Worm (Caenorhabditis elegans) whole organism, L2 larva: ENCODE data around the gene F19F10.11.

ENCODE experiments used
- C34F6.9 ChIP-seq: fragments of 150-350 bp; optimal IDR thresholded peaks from 2 replicates; lab custom pipeline; 2014; ENCODE audit warnings: missing biosample characterization, missing genetic modification characterization
- F13H6.1 ChIP-seq: sonication (generic microtip); optimal IDR thresholded peaks from 2 replicates; lab custom pipeline; 2016; ENCODE audit warnings: missing genetic modification characterization, missing compliant biosample characterization
- Y55F3AM.14 ChIP-seq: fragments of 200-800 bp; sonication (Bioruptor generic); optimal IDR thresholded peaks from 2 replicates; lab custom pipeline; 2018; ENCODE audit warnings: mild to moderate bottlenecking, missing genetic modification characterization, missing compliant biosample characterization
- ZK546.5 ChIP-seq: sonication (generic microtip); optimal IDR thresholded peaks from 2 replicates; lab custom pipeline; 2017; ENCODE audit warnings: missing biosample characterization, missing genetic modification characterization
- aly-2 ChIP-seq: fragments of 150-350 bp; optimal IDR thresholded peaks from 2 replicates; lab custom pipeline; 2014; ENCODE audit warnings: missing biosample characterization, missing genetic modification characterization
- blmp-1 ChIP-seq: sonication (generic microtip); optimal IDR thresholded peaks from 2 replicates; lab custom pipeline; 2017; ENCODE audit warnings: missing genetic modification characterization, mild to moderate bottlenecking, missing compliant biosample characterization, antibody characterized with exemption, moderate library complexity; ENCODE audit not compliant: insufficient read depth
- ceh-16 ChIP-seq: fragments of 150-350 bp; optimal IDR thresholded peaks from 2 replicates; lab custom pipeline; 2014; ENCODE audit warnings: missing biosample characterization, missing genetic modification characterization
- ceh-82 ChIP-seq: fragments of 150-350 bp; optimal IDR thresholded peaks from 2 replicates; lab custom pipeline; 2014; ENCODE audit warnings: missing biosample characterization, missing genetic modification characterization
- crh-2 ChIP-seq: sonication (generic microtip); optimal IDR thresholded peaks from 2 replicates; lab custom pipeline; 2017; ENCODE audit warnings: missing biosample characterization, missing genetic modification characterization
- egl-27 ChIP-seq: sonication (generic microtip); optimal IDR thresholded peaks from 3 replicates; lab custom pipeline; 2017; ENCODE audit warnings: missing biosample characterization, missing genetic modification reagents, missing genetic modification characterization
- elt-1 ChIP-seq: fragments of 150-350 bp; optimal IDR thresholded peaks from 2 replicates; lab custom pipeline; 2014; ENCODE audit warnings: missing biosample characterization, missing genetic modification characterization
- elt-3 ChIP-seq: sonication (generic microtip); optimal IDR thresholded peaks from 2 replicates; lab custom pipeline; 2017; ENCODE audit warnings: missing biosample characterization, missing genetic modification characterization
- fos-1 ChIP-seq: fragments of 150-350 bp; optimal IDR thresholded peaks from 2 replicates; lab custom pipeline; 2014; ENCODE audit warnings: missing biosample characterization, missing genetic modification characterization
- lin-11 ChIP-seq: fragments of 150-350 bp; sonication (generic microtip); optimal IDR thresholded peaks from 2 replicates; lab custom pipeline; 2014; ENCODE audit warnings: missing biosample characterization, missing genetic modification characterization, inconsistent platforms, mixed read lengths
- lin-13 ChIP-seq: fragments of 150-350 bp; optimal IDR thresholded peaks from 2 replicates; lab custom pipeline; 2014; ENCODE audit warnings: missing biosample characterization, missing genetic modification reagents, missing genetic modification characterization
- nhr-11 ChIP-seq: fragments of 150-350 bp; optimal IDR thresholded peaks from 2 replicates; lab custom pipeline; 2014; ENCODE audit warnings: missing biosample characterization, missing genetic modification characterization
- nhr-129 ChIP-seq: fragments of 150-350 bp; optimal IDR thresholded peaks from 2 replicates; lab custom pipeline; 2014; ENCODE audit warnings: missing biosample characterization, missing genetic modification characterization
- nhr-21 ChIP-seq: fragments of 150-350 bp; optimal IDR thresholded peaks from 2 replicates; lab custom pipeline; 2014; ENCODE audit warnings: missing biosample characterization, missing genetic modification characterization
- nhr-23 ChIP-seq: fragments of 150-350 bp; optimal IDR thresholded peaks from 2 replicates; lab custom pipeline; 2014; ENCODE audit warnings: missing biosample characterization, missing genetic modification reagents, missing genetic modification characterization
- nhr-237 ChIP-seq: fragments of 150-350 bp; optimal IDR thresholded peaks from 2 replicates; lab custom pipeline; 2014; ENCODE audit warnings: missing biosample characterization, missing genetic modification characterization
- nhr-25 ChIP-seq: fragments of 150-350 bp; sonication (generic microtip); optimal IDR thresholded peaks from 3 replicates; lab custom pipeline; 2014; ENCODE audit warnings: missing biosample characterization, missing genetic modification characterization
- peb-1 ChIP-seq: fragments of 150-350 bp; optimal IDR thresholded peaks from 2 replicates; lab custom pipeline; 2014; ENCODE audit warnings: missing biosample characterization, missing genetic modification characterization
- sem-4 ChIP-seq: fragments of 150-350 bp; optimal IDR thresholded peaks from 2 replicates; lab custom pipeline; 2014; ENCODE audit warnings: missing biosample characterization, missing genetic modification reagents, missing genetic modification characterization
- skn-1 ChIP-seq: sonication (generic microtip); optimal IDR thresholded peaks from 2 replicates; lab custom pipeline; 2017; ENCODE audit warnings: missing biosample characterization, missing genetic modification characterization
- sma-3 ChIP-seq: sonication (generic microtip); optimal IDR thresholded peaks from 2 replicates; lab custom pipeline; 2016; ENCODE audit warnings: missing genetic modification reagents, missing genetic modification characterization, missing compliant biosample characterization
- sma-9 ChIP-seq, 2 experiments: fragments of 150-350 bp in 1 of 2; sonication (generic microtip) in 1 of 2; optimal IDR thresholded peaks; 2 replicates each; lab custom pipeline; 2014 to 2016; ENCODE audit warnings: missing genetic modification characterization in 2 of 2, mild to moderate bottlenecking in 1 of 2, missing biosample characterization in 1 of 2, missing compliant biosample characterization in 1 of 2, missing genetic modification reagents in 1 of 2, moderate library complexity in 1 of 2
- snpc-4 ChIP-seq: fragments of 150-350 bp; optimal IDR thresholded peaks from 2 replicates; lab custom pipeline; 2014; ENCODE audit warnings: missing biosample characterization, missing genetic modification characterization
- unc-39 ChIP-seq: fragments of 150-350 bp; optimal IDR thresholded peaks from 2 replicates; lab custom pipeline; 2014; ENCODE audit warnings: missing biosample characterization, missing genetic modification characterization
- unc-55 ChIP-seq: fragments of 150-350 bp; sonication (generic microtip); optimal IDR thresholded peaks from 3 replicates; lab custom pipeline; 2014; ENCODE audit warnings: missing biosample characterization, missing genetic modification reagents, missing genetic modification characterization
- unc-62 ChIP-seq: fragments of 150-350 bp; optimal IDR thresholded peaks from 2 replicates; lab custom pipeline; 2014; ENCODE audit warnings: missing biosample characterization, missing genetic modification reagents, missing genetic modification characterization
- zag-1 ChIP-seq: fragments of 150-350 bp; optimal IDR thresholded peaks from 2 replicates; lab custom pipeline; 2014; ENCODE audit warnings: missing biosample characterization, missing genetic modification characterization

The F19F10.11 gene

ce11 chrV:7626550-7626949 is 39.0 kb upstream of the F19F10.11 start, which contains the start of gene F07C4.6:
TSS of gene F07C4.6 (plus strand) at chrV:7626850.
- TF ChIP-seq F13H6.1 (tag; lab: Kevin White, UChicago) (no peak), nhr-21 (tag; lab: Kevin White, UChicago) (peak; percentile 24)

- no peak for TF ChIP-seq Y55F3AM.14 (GFP tag; lab: Kevin White, UChicago)
- no peak for TF ChIP-seq C34F6.9 (tag; lab: Kevin White, UChicago)
- TF ChIP-seq zag-1 (tag; lab: Kevin White, UChicago) = no peak
- no peak for TF ChIP-seq blmp-1 (tag; lab: Kevin White, UChicago)
- TF ChIP-seq sma-3 (GFP tag; lab: Kevin White, UChicago) = no peak
- no peak for TF ChIP-seq aly-2 (tag; lab: Kevin White, UChicago)
- TF ChIP-seq nhr-11 = no peak
- no peak for TF ChIP-seq nhr-23
- no peak for TF ChIP-seq unc-62 (GFP tag; lab: Kevin White, UChicago)
- no peak for TF ChIP-seq lin-11 (tag; lab: Kevin White, UChicago)
- no peak for TF ChIP-seq lin-13 (GFP tag; lab: Kevin White, UChicago)
- no peak for TF ChIP-seq skn-1 (tag; lab: Kevin White, UChicago)
Observed at ce11 chrV:7624652-7625051, 37.1 kb upstream of the F19F10.11 start, which contains the start of gene grsp-4. TSS of gene grsp-4 (plus strand) at chrV:7624952.

- TF ChIP-seq ceh-82 (no peak), lin-11 (tag; lab: Kevin White, UChicago) (no peak), nhr-21 (tag; lab: Kevin White, UChicago) (no peak), Y55F3AM.14 (GFP tag; lab: Kevin White, UChicago) (no peak), nhr-23 (no peak), zag-1 (tag; lab: Kevin White, UChicago) (no peak), C34F6.9 (tag; lab: Kevin White, UChicago) (no peak), fos-1 (no peak), nhr-25 (tag; lab: Kevin White, UChicago) (no peak), nhr-237 (tag; lab: Kevin White, UChicago) (no peak), aly-2 (tag; lab: Kevin White, UChicago) (no peak), lin-13 (GFP tag; lab: Kevin White, UChicago) (no peak), blmp-1 (tag; lab: Kevin White, UChicago) (no peak), peb-1 (no peak), unc-39 (no peak)
Observed at ce11 chrV:7624152-7624551, 36.6 kb upstream of the F19F10.11 start, which contains the start of gene C50E3.13. TSS of gene C50E3.13 (minus strand) at chrV:7624252.

ce11 chrV:7622011-7622465 is 34.5 kb upstream of the F19F10.11 start, which contains the start of gene C50E3.12:
TSS of gene C50E3.12 (minus strand) at chrV:7622061.
- TF ChIP-seq skn-1 (tag; lab: Kevin White, UChicago) (no peak), ceh-16 (tag; lab: Kevin White, UChicago) (no peak), C34F6.9 (tag; lab: Kevin White, UChicago) (no peak), sem-4 (tag; lab: Kevin White, UChicago) (no peak)

ce11 chrV:7618114-7618513 is 30.6 kb upstream of the F19F10.11 start, which contains the start of gene C50E3.15:
TSS of gene C50E3.15 (plus strand) at chrV:7618414.
- TF ChIP-seq fos-1 (no peak), crh-2 (tag; lab: Kevin White, UChicago) (no peak), elt-3 (tag; lab: Kevin White, UChicago) (no peak), unc-62 (GFP tag; lab: Kevin White, UChicago) (no peak), peb-1 (no peak), snpc-4 (tag; lab: Kevin White, UChicago) (no peak), sma-9 (GFP tag; optimal IDR thresholded peaks at IDR 0.05; lab: Kevin White, UChicago) (no peak), sma-9 (tag; optimal IDR thresholded peaks at IDR 0.05; lab: Kevin White, UChicago) (no peak), ceh-16 (tag; lab: Kevin White, UChicago) (no peak), unc-55 (GFP tag; lab: Kevin White, UChicago) (no peak), sem-4 (tag; lab: Kevin White, UChicago) (no peak), lin-11 (tag; lab: Kevin White, UChicago) (no peak), nhr-237 (tag; lab: Kevin White, UChicago) (no peak), nhr-129 (tag; lab: Kevin White, UChicago) (no peak), ZK546.5 (tag; lab: Kevin White, UChicago) (no peak), nhr-23 (no peak), ceh-82 (no peak), lin-13 (GFP tag; lab: Kevin White, UChicago) (no peak), egl-27 (tag; lab: Kevin White, UChicago) (no peak), zag-1 (tag; lab: Kevin White, UChicago) (no peak), elt-1 (tag; lab: Kevin White, UChicago) (no peak)
